Worm (Caenorhabditis elegans): Measurements from ENCODE around the gene C35D10.12.

- TF ChIP-seq zag-1 (tag; optimal IDR thresholded peaks at IDR 0.05) (no peak), nhr-102 (tag; optimal IDR thresholded peaks at IDR 0.05) (no peak), zip-2 (tag; optimal IDR thresholded peaks at IDR 0.05) (no peak), nhr-41 (GFP tag; IDR thresholded peaks at IDR 0.05) (no peak), daf-16 (GFP tag; optimal IDR thresholded peaks at IDR 0.05) (no peak), daf-16 (tag; optimal IDR thresholded peaks at IDR 0.05) (no peak), pha-4 (GFP tag; IDR thresholded peaks at IDR 0.05) (no peak), pha-4 (tag; optimal IDR thresholded peaks at IDR 0.05) (no peak), aha-1 (tag) (peak; percentile 93), ama-1 (optimal IDR thresholded peaks at IDR 0.05) (no peak)
Measured at ce11 chrIII:4913736-4914135, 39.2 kb upstream of the C35D10.12 start.
